Worm (Caenorhabditis elegans): Measurements from ENCODE around the gene F44E2.7.

The F44E2.7 gene

DNA sequence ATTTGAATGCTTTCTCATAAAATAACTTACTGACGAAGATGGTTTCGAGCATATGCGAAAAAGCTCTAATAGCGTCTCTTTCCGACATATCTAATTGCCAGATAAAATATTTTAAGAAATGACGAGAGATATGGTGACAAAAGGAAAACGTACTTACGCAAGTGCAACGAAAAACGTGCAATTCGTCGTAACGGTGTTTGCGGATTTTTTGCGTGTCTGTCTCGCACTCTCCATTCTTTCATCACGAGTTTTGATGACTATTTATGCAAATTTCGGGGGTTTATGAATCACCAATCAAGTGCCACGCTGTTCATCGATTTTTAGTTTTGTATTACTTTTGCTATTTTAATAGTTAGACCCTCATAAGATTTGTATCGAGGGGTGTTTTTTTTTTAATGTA is 40.7 kb upstream of the F44E2.7 start, which contains the start of gene ZK637.14 (continued):
- TF ChIP-seq hif-1 (tag; optimal IDR thresholded peaks at IDR 0.05) (peak in 1 of 2 experiments; percentile 27), Y105C5A.15 (GFP tag; IDR thresholded peaks at IDR 0.05) (no peak), daf-16 (GFP tag; optimal IDR thresholded peaks at IDR 0.05) (no peak), daf-16 (tag; optimal IDR thresholded peaks at IDR 0.05) (peak; percentile 28), ceh-20 (GFP tag; IDR thresholded peaks at IDR 0.05) (no peak), hlh-30 (tag; optimal IDR thresholded peaks at IDR 0.05; ENCODE audit: insufficient read depth) (peak; percentile 92), lin-38 (GFP tag; IDR thresholded peaks at IDR 0.05) (no peak; the same call in 1 of the 2 replicates), egl-27 (tag; optimal IDR thresholded peaks at IDR 0.05) (no peak), mdt-29 (GFP tag; IDR thresholded peaks at IDR 0.05) (no peak), zfp-3 (GFP tag; conservative IDR thresholded peaks at IDR 0.05) (no peak), mxl-2 (GFP tag; conservative IDR thresholded peaks at IDR 0.05) (no peak), hmg-1.1 (GFP tag; IDR thresholded peaks at IDR 0.05) (no peak), nhr-77 (tag; optimal IDR thresholded peaks at IDR 0.05) (no peak), madf-9 (GFP tag; conservative IDR thresholded peaks at IDR 0.05) (no peak), ceh-62 (tag; optimal IDR thresholded peaks at IDR 0.05) (no peak), set-16 (GFP tag; IDR thresholded peaks at IDR 0.05) (no peak), nhr-102 (tag; optimal IDR thresholded peaks at IDR 0.05) (no peak), T20F7.1 (GFP tag; optimal IDR thresholded peaks at IDR 0.05) (no peak), ceh-28 (tag; optimal IDR thresholded peaks at IDR 0.05) (no peak), nhr-41 (GFP tag; IDR thresholded peaks at IDR 0.05) (no peak), Y48G9A.11 (GFP tag; IDR thresholded peaks at IDR 0.05) (no peak), ZK546.5 (tag; optimal IDR thresholded peaks at IDR 0.05) (no peak), ceh-82 (tag; optimal IDR thresholded peaks at IDR 0.05) (no peak), egl-43 (GFP tag; IDR thresholded peaks at IDR 0.05) (no peak), daf-19 (GFP tag; conservative IDR thresholded peaks at IDR 0.05) (no peak), F26F4.8 (GFP tag; conservative IDR thresholded peaks at IDR 0.05) (no peak), sdz-12 (GFP tag; optimal IDR thresholded peaks at IDR 0.05) (no peak), lin-29 (GFP tag; IDR thresholded peaks at IDR 0.05) (no peak), Y75B8A.6 (GFP tag; IDR thresholded peaks at IDR 0.05) (no peak), unc-62 (GFP tag; optimal IDR thresholded peaks at IDR 0.05 in 1 of 2) (no peak), unc-62 (tag; optimal IDR thresholded peaks at IDR 0.05) (no peak), duxl-1 (tag; optimal IDR thresholded peaks at IDR 0.05; ENCODE audit: poor library complexity) (no peak), zag-1 (tag; optimal IDR thresholded peaks at IDR 0.05) (no peak), attf-4 (tag; optimal IDR thresholded peaks at IDR 0.05) (no peak), dmd-8 (GFP tag; IDR thresholded peaks at IDR 0.05) (no peak), tag-97 (GFP tag; IDR thresholded peaks at IDR 0.05) (no peak), F37D6.2 (tag; optimal IDR thresholded peaks at IDR 0.05) (no peak), ztf-11 (tag; optimal IDR thresholded peaks at IDR 0.05) (no peak), nhr-10 (tag; optimal IDR thresholded peaks at IDR 0.05) (no peak), fos-1 (tag; optimal IDR thresholded peaks at IDR 0.05) (no peak), mxl-3 (GFP tag; optimal IDR thresholded peaks at IDR 0.05) (peak; percentile 53), daf-8 (GFP tag; IDR thresholded peaks at IDR 0.05) (no peak), nhr-48 (tag; optimal IDR thresholded peaks at IDR 0.05) (no peak), nhr-111 (GFP tag; optimal IDR thresholded peaks at IDR 0.05) (no peak), aha-1 (tag) (peak; percentile 89), pha-4 (GFP tag; IDR thresholded peaks at IDR 0.05) (no peak), pha-4 (tag; optimal IDR thresholded peaks at IDR 0.05) (peak; percentile 69), gei-8 (GFP tag; optimal IDR thresholded peaks at IDR 0.05) (no peak), arid-1 (GFP tag; conservative IDR thresholded peaks at IDR 0.05) (no peak), ceh-32 (tag; optimal IDR thresholded peaks at IDR 0.05; ENCODE audit: poor library complexity) (no peak), D1046.2 (GFP tag; IDR thresholded peaks at IDR 0.05) (no peak), tra-1 (GFP tag; IDR thresholded peaks at IDR 0.05) (no peak), nhr-25 (tag; optimal IDR thresholded peaks at IDR 0.05; ENCODE audit: borderline replicate concordance, insufficient read depth) (no peak)

All from whole organism, L4 larva.